Fruit fly (Drosophila melanogaster) ovary, adult (tissue): ENCODE data around the gene CG44290.

Source experiments
- CG17801 ChIP-seq: fragments of 200-800 bp; optimal IDR thresholded peaks from 2 replicates; lab custom pipeline; 2019; ENCODE audit warnings: missing biosample characterization, mild to moderate bottlenecking, missing genetic modification characterization, moderate library complexity; ENCODE audit not compliant: partially characterized antibody

The CG44290 gene

DNA sequence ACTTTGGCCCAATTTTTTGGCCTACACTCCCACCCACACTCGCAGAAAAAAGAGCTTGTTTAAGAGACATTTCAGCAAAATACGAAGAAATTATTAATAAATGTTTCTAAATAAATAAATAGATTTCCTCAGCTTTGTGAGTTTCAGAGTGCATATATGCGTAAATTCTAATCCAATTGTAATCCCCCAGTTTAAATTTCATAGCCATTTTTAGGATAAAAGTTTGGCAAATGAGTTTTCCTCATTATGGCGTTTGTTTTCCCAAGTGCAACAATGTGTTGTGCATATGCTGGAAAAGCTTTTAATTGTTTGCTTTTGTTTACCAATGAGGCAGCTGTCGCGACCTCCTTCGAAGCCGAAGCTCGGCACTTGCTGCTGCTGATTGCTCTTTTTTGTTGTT lies 32.1 kb downstream of the CG44290 start:
- TF ChIP-seq CG17801 (GFP tag; lab: Kevin White, UChicago): no peak

DNA sequence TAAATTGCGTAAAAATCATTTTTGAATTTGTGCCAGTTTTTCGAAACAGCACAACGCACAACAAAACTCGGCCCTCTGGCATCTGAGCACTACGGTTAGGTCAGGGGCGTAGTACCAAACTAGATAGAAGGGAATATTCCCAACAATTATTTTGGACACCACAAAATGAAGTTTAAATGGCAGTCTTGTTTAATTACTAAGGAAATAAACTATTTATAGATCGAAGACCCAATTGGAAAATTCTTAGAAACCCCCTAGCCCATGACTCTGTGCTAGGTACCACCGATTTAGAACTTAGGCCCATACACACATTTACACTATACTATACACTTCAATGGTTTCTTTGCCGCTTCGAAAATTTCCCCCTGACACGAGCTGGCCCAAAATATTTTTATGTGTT lies 33.7 kb downstream of the CG44290 start:
- TF ChIP-seq CG17801 (GFP tag; lab: Kevin White, UChicago): no peak
